Fruit fly (Drosophila melanogaster) whole organism: ENCODE measurements around the gene Taf11.

Source experiments
- CG8478 ChIP-seq: fragments of >200 bp; optimal IDR thresholded peaks from 2 replicates; lab custom pipeline; 2018; ENCODE audit warnings: inconsistent platforms
- pan ChIP-seq: fragments of >200 bp; optimal IDR thresholded peaks from 2 replicates; lab custom pipeline; 2017

DNA sequence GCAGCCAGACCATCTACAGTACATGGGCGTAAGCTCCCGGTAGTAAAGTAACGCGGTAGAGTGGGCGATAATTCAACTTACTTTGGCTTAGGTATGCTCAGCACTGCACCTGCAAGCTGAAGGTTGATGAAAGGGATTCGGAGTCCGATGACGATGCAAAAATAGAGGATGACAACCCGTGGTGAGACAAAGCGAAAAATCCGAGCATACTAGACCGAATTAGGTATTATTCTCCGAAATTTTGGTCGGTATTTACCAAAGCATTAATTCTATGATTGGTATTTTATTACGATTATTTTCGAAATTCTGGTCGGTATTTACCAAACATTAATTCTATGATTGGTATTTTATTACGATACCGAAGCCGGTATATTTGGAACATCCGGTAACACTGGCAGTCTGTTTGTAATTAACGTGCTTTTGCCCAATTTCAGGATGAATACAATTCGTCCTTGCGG, 27.5 kb upstream of the Taf11 start, which contains the start of gene CG4036:
- TF ChIP-seq pan (lab: Kevin White, UChicago) (no peak), CG8478 (lab: Kevin White, UChicago) (no peak)
